Comparison of ENCODE assay signal across 1 fruit fly cellular context in genomic region chr2L:14519251-14519650, dm6.
TF ChIP-seq lines count a peak whose summit lies in the region.

No protein-coding gene starts in this region.

TF ChIP-seq in whole organism, embryonic, 481 proteins besides CTCF, POLR2A, EP300 and RAD21 (continued from another document):
- TF ChIP-seq CG13775 (GFP tag; optimal IDR thresholded peaks at IDR 0.05; lab: Kevin White, UChicago) (peak; percentile 57), crol (GFP tag; IDR thresholded peaks at IDR 0.05; lab: Robert Waterston, UW) (no peak), psq (GFP tag; optimal IDR thresholded peaks at IDR 0.05; lab: Kevin White, UChicago) (peak; percentile 37), CG2199 (GFP tag; IDR thresholded peaks at IDR 0.05; lab: Robert Waterston, UW) (no peak), CG18262 (tag; optimal IDR thresholded peaks at IDR 0.05; lab: Kevin White, UChicago) (peak; percentile 57), Aef1 (GFP tag; IDR thresholded peaks at IDR 0.05; lab: Robert Waterston, UW) (no peak), BtbVII (GFP tag; optimal IDR thresholded peaks at IDR 0.05; lab: Kevin White, UChicago) (no peak), so (GFP tag; IDR thresholded peaks at IDR 0.05; lab: Robert Waterston, UW) (0 out of 3 replicates have a peak, but pooled peaks have one; percentile 4), Dp (GFP tag; optimal IDR thresholded peaks at IDR 0.05; lab: Kevin White, UChicago) (no peak), sens (GFP tag; lab: Kevin White, UChicago) (peak; percentile 88), corto (GFP tag; optimal IDR thresholded peaks at IDR 0.05; lab: Kevin White, UChicago) (peak; percentile 71), bcd (GFP tag; optimal IDR thresholded peaks at IDR 0.05; lab: Kevin White, UChicago) (peak; percentile 33), gfzf (GFP tag; optimal IDR thresholded peaks at IDR 0.05; lab: Kevin White, UChicago) (no peak), z (GFP tag; IDR thresholded peaks at IDR 0.05; lab: Robert Waterston, UW) (0 out of 3 replicates have a peak, but pooled peaks have one; percentile 4), ind (GFP tag; optimal IDR thresholded peaks at IDR 0.05; lab: Kevin White, UChicago) (peak; percentile 23), CG12659 (GFP tag; optimal IDR thresholded peaks at IDR 0.05; lab: Kevin White, UChicago) (peak; percentile 6), CG6791 (GFP tag; IDR thresholded peaks at IDR 0.05; lab: Robert Waterston, UW; ENCODE audit: partially characterized antibody) (no peak), Hmr (GFP tag; optimal IDR thresholded peaks at IDR 0.05; lab: Kevin White, UChicago) (peak; percentile 39), zen (tag; optimal IDR thresholded peaks at IDR 0.05; lab: Kevin White, UChicago) (peak; percentile 34), CG13624 (GFP tag; optimal IDR thresholded peaks at IDR 0.05; lab: Kevin White, UChicago) (no peak), Jarid2 (GFP tag; optimal IDR thresholded peaks at IDR 0.05; lab: Kevin White, UChicago) (no peak), peb (GFP tag; IDR thresholded peaks at IDR 0.05; lab: Robert Waterston, UW) (no peak), CG17359 (tag; optimal IDR thresholded peaks at IDR 0.05; lab: Kevin White, UChicago) (peak; percentile 29), CG10147 (GFP tag; optimal IDR thresholded peaks at IDR 0.05; lab: Kevin White, UChicago) (no peak), eve (GFP tag; optimal IDR thresholded peaks at IDR 0.05; lab: Kevin White, UChicago) (peak in 1 of 2 experiments; percentile 38), Sox100B (GFP tag; optimal IDR thresholded peaks at IDR 0.05; lab: Kevin White, UChicago) (peak; percentile 22), NC2β (GFP tag; optimal IDR thresholded peaks at IDR 0.05; lab: Kevin White, UChicago) (peak; percentile 28), CG5245 (GFP tag; optimal IDR thresholded peaks at IDR 0.05; lab: Kevin White, UChicago) (no peak), CG2678 (tag; optimal IDR thresholded peaks at IDR 0.05; lab: Kevin White, UChicago) (peak; percentile 26), CG33213 (GFP tag; optimal IDR thresholded peaks at IDR 0.05; lab: Kevin White, UChicago) (no peak), chif (GFP tag; optimal IDR thresholded peaks at IDR 0.05; lab: Kevin White, UChicago) (peak; percentile 5 to 53), CG3995 (GFP tag; optimal IDR thresholded peaks at IDR 0.05; lab: Kevin White, UChicago) (no peak), salm (tag; optimal IDR thresholded peaks at IDR 0.05; lab: Kevin White, UChicago) (no peak), dan (GFP tag; IDR thresholded peaks at IDR 0.05; lab: Robert Waterston, UW) (no peak), Dip3 (GFP tag; optimal IDR thresholded peaks at IDR 0.05; lab: Kevin White, UChicago) (no peak), CG8924 (tag; optimal IDR thresholded peaks at IDR 0.05; lab: Kevin White, UChicago) (peak; percentile 50), nmo (GFP tag; optimal IDR thresholded peaks at IDR 0.05; lab: Kevin White, UChicago) (peak; percentile 60), lmd (GFP tag; IDR thresholded peaks at IDR 0.05; lab: Robert Waterston, UW) (peak; percentile 61; the same call in 1 of the 2 replicates)
